Worm (Caenorhabditis elegans) whole organism, L2 larva: ENCODE data around the gene glod-4.

Experiments used
- ZK546.5 ChIP-seq: sonication (generic microtip); optimal IDR thresholded peaks from 2 replicates; lab custom pipeline; 2017; ENCODE audit warnings: missing biosample characterization, missing genetic modification characterization
- unc-62 ChIP-seq: fragments of 150-350 bp; optimal IDR thresholded peaks from 2 replicates; lab custom pipeline; 2014; ENCODE audit warnings: missing biosample characterization, missing genetic modification reagents, missing genetic modification characterization

Gene glod-4

ce11 chrIII:4204072-4204471 lies 50.7 kb downstream of the glod-4 start, which contains the start of the genes pelo-1 and R74.7 (continued):
- no peak for TF ChIP-seq ZK546.5
- no peak for TF ChIP-seq unc-62 (GFP tag; lab: Kevin White, UChicago)
